Worm (Caenorhabditis elegans): ENCODE measurements around the gene slc-28.1.

DNA sequence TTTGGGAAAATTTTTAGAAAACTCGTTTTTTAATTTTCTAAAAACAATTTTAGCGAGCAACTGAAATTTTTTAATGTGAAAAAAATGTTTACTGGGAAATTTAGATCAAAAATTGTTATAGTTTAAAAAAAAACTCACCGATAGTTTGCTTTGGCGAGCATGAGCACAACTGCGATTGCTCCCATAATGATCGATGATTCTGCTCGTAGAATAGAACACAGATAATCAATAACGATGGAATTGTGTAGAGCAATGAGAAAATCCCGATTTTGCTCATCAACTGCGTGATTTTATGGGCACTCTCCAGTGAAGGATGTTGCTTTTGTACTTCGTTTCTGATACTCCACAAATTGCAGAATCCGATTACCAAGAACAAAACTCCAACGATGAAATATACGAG lies 21.0 kb upstream of the slc-28.1 start:
- no peak for TF ChIP-seq ama-1 (optimal IDR thresholded peaks at IDR 0.05)
- TF ChIP-seq ama-1 (GFP tag; optimal IDR thresholded peaks at IDR 0.05), result no peak
- no peak for TF ChIP-seq rec-8 (tag; optimal IDR thresholded peaks at IDR 0.05)
- no peak for TF ChIP-seq K11D2.4 (GFP tag; IDR thresholded peaks at IDR 0.05)

Measured in whole organism, young adult.